Worm (Caenorhabditis elegans): Measurements from ENCODE around the gene Y49E10.30.

DNA sequence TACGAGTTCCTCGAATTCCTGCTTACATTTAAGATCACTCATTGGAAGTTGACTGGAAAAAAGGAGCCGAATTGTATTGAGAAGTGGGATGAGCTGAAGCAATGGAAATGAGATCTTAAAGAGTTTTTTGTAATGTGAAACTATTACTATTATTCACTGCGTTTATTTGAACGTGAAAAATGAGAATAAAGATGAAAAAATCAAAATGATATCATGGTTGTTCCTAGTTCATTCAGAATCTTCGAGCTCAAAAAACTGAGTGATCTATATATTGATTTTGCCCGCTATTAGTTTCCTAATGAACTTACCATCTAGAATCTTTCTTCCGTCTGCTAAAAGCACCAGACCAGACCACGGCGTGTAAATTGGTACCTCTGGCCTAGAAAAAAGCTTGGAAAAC lies 50.3 kb downstream of the Y49E10.30 start:
- TF ChIP-seq tbp1 (GFP tag; optimal IDR thresholded peaks at IDR 0.05) (no peak), unc-62 (GFP tag; optimal IDR thresholded peaks at IDR 0.05) (no peak), K11D2.4 (GFP tag; IDR thresholded peaks at IDR 0.05) (no peak), ama-1 (optimal IDR thresholded peaks at IDR 0.05) (no peak), ama-1 (GFP tag; optimal IDR thresholded peaks at IDR 0.05) (no peak), madf-10 (tag; optimal IDR thresholded peaks at IDR 0.05) (no peak), ztf-22 (GFP tag; optimal IDR thresholded peaks at IDR 0.05) (no peak), hsf-1 (GFP tag; IDR thresholded peaks at IDR 0.05) (no peak), aptf-2 (GFP tag; conservative IDR thresholded peaks at IDR 0.05) (no peak)
